Fruit fly (Drosophila melanogaster): ENCODE results near the gene vrs.

Gene vrs

DNA sequence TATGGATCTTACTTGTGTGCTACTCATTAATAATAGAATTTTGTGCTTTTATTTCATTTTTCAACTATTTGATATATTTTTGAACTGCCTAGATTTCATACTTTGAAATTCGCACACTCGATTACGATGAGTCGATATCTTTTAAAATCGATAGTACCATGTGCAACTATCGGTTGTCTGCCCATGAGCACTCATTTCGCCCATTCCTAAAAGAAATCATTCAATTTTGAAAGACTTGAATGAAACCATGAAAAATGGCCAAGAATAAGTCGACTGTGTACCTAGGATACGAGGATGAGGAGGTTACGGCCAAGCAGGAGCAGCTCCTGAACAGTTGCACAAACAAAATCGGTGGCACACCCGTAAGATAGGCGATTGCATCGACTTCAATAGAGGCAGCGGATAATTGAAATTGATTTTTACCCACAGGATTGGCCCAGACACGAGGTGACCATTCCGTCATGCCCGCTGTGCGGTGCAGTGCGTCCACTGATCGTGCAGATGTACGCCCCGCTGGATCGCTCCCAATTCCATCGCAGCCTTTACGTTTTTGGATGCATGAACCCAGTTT, 9.0 kb downstream of the vrs start, which contains the start of gene trus (continued):
- TF ChIP-seq aop (GFP tag; IDR thresholded peaks at IDR 0.05), result no peak
- no peak for TF ChIP-seq Hand (GFP tag; optimal IDR thresholded peaks at IDR 0.05)
- TF ChIP-seq kah (GFP tag; optimal IDR thresholded peaks at IDR 0.05), result no peak
- no peak for TF ChIP-seq Antp (GFP tag; optimal IDR thresholded peaks at IDR 0.05)
- TF ChIP-seq CG5180 (GFP tag; optimal IDR thresholded peaks at IDR 0.05), result no peak
- no peak for TF ChIP-seq Hey (tag; optimal IDR thresholded peaks at IDR 0.05)
- no peak for TF ChIP-seq gro (GFP tag; optimal IDR thresholded peaks at IDR 0.05)
- no peak for TF ChIP-seq toy (GFP tag; IDR thresholded peaks at IDR 0.05)
- TF ChIP-seq CG3407 (GFP tag; optimal IDR thresholded peaks at IDR 0.05), result no peak
- TF ChIP-seq gfzf (GFP tag; optimal IDR thresholded peaks at IDR 0.05), result peak; percentile 24
- peak; percentile 89 for TF ChIP-seq Opbp (GFP tag; IDR thresholded peaks at IDR 0.05; ENCODE audit: partially characterized antibody)
- TF ChIP-seq Xrp1 (GFP tag; IDR thresholded peaks at IDR 0.05), result no peak
- TF ChIP-seq grau (tag; optimal IDR thresholded peaks at IDR 0.05), result no peak
- no peak for TF ChIP-seq CG1602 (GFP tag; optimal IDR thresholded peaks at IDR 0.05)
- no peak for TF ChIP-seq phol (tag; optimal IDR thresholded peaks at IDR 0.05)
- TF ChIP-seq MESR4 (GFP tag; optimal IDR thresholded peaks at IDR 0.05), result peak; percentile 79
- no peak for TF ChIP-seq CG8924 (tag; optimal IDR thresholded peaks at IDR 0.05)
- peak; percentile 4 for TF ChIP-seq CG17829 (tag; optimal IDR thresholded peaks at IDR 0.05)
- no peak for TF ChIP-seq CG10209 (GFP tag; optimal IDR thresholded peaks at IDR 0.05)
- TF ChIP-seq Lim3 (GFP tag; IDR thresholded peaks at IDR 0.05), result no peak
- peak; percentile 55 for TF ChIP-seq YL-1 (GFP tag; optimal IDR thresholded peaks at IDR 0.05)
- peak; percentile 88 for TF ChIP-seq Doc3 (GFP tag; IDR thresholded peaks at IDR 0.05; ENCODE audit: partially characterized antibody)
- no peak for TF ChIP-seq CG12155 (GFP tag; optimal IDR thresholded peaks at IDR 0.05)
- no peak for TF ChIP-seq CkIIα-i1 (GFP tag; IDR thresholded peaks at IDR 0.05)
- peak in 1 of 2 experiments; percentile 42 for TF ChIP-seq crp (GFP tag; optimal IDR thresholded peaks at IDR 0.05)
- peak; percentile 86 for TF ChIP-seq Scr (GFP tag; IDR thresholded peaks at IDR 0.05; ENCODE audit: partially characterized antibody)
- peak; percentile 91 for TF ChIP-seq E2f2 (GFP tag; IDR thresholded peaks at IDR 0.05)
- no peak for TF ChIP-seq gcm (GFP tag; optimal IDR thresholded peaks at IDR 0.05)
- peak; percentile 77 for TF ChIP-seq sna (GFP tag; IDR thresholded peaks at IDR 0.05; ENCODE audit: partially characterized antibody)
- peak; percentile 69 for TF ChIP-seq inv (GFP tag; IDR thresholded peaks at IDR 0.05; ENCODE audit: partially characterized antibody)
- no peak for TF ChIP-seq CG7556 (GFP tag; optimal IDR thresholded peaks at IDR 0.05)
- no peak for TF ChIP-seq Gsc (GFP tag; IDR thresholded peaks at IDR 0.05)
- TF ChIP-seq CG43689 (GFP tag; IDR thresholded peaks at IDR 0.05), result no peak
- no peak for TF ChIP-seq CG4404 (GFP tag; IDR thresholded peaks at IDR 0.05)
- no peak for TF ChIP-seq Pdp1 (GFP tag; optimal IDR thresholded peaks at IDR 0.05)
- TF ChIP-seq luna (GFP tag; optimal IDR thresholded peaks at IDR 0.05), result no peak
- no peak for TF ChIP-seq ERR (GFP tag; optimal IDR thresholded peaks at IDR 0.05)
- no peak for TF ChIP-seq ssp (GFP tag; IDR thresholded peaks at IDR 0.05)
- TF ChIP-seq Dad (GFP tag; optimal IDR thresholded peaks at IDR 0.05), result no peak
- no peak for TF ChIP-seq ftz-f1 (GFP tag; optimal IDR thresholded peaks at IDR 0.05)
- peak; percentile 69 for TF ChIP-seq nerfin-2 (GFP tag; IDR thresholded peaks at IDR 0.05; ENCODE audit: partially characterized antibody)
- no peak for TF ChIP-seq ro (GFP tag; IDR thresholded peaks at IDR 0.05)
- no peak for TF ChIP-seq grn (GFP tag; optimal IDR thresholded peaks at IDR 0.05)
- no peak for TF ChIP-seq Tbp (GFP tag; optimal IDR thresholded peaks at IDR 0.05)
- TF ChIP-seq Dll (GFP tag; IDR thresholded peaks at IDR 0.05; ENCODE audit: partially characterized antibody), result peak; percentile 92
- peak; percentile 89 for TF ChIP-seq ato (GFP tag; IDR thresholded peaks at IDR 0.05; ENCODE audit: partially characterized antibody)
- no peak for TF ChIP-seq odd (GFP tag; optimal IDR thresholded peaks at IDR 0.05)
- no peak for TF ChIP-seq ranshi (GFP tag; IDR thresholded peaks at IDR 0.05)
- no peak for TF ChIP-seq Camta (GFP tag; optimal IDR thresholded peaks at IDR 0.05)
- TF ChIP-seq CG9797 (GFP tag; optimal IDR thresholded peaks at IDR 0.05), result no peak
